Fruit fly (Drosophila melanogaster) whole organism, prepupa: ENCODE measurements around the gene Gnmt.

Experiments
- Blimp-1 ChIP-seq: fragments of 200-800 bp; sonication (Bioruptor generic); optimal IDR thresholded peaks from 3 replicates; lab custom pipeline; 2017; ENCODE audit warnings: missing biosample characterization, missing genetic modification characterization, mild to moderate bottlenecking, moderate library complexity, missing genetic modification reagents
- CG10631 ChIP-seq: fragments of 200-800 bp; sonication (Bioruptor generic); optimal IDR thresholded peaks from 2 replicates; lab custom pipeline; 2016; ENCODE audit warnings: missing biosample characterization, missing genetic modification characterization
- CG10669 ChIP-seq: fragments of 200-800 bp; sonication (Bioruptor generic); optimal IDR thresholded peaks from 3 replicates; lab custom pipeline; 2018; ENCODE audit warnings: missing biosample characterization, mild to moderate bottlenecking, missing genetic modification characterization, moderate library complexity
- CG11294 ChIP-seq: fragments of 200-800 bp; sonication (Bioruptor generic); IDR thresholded peaks from 2 replicates; pipeline ENCODE4 v1.3.6; 2022; ENCODE audit warnings: missing biosample characterization, missing genetic modification characterization
- CG11762 ChIP-seq: fragments of 200-800 bp; sonication (Bioruptor generic); optimal IDR thresholded peaks from 3 replicates; lab custom pipeline; 2016; ENCODE audit warnings: missing biosample characterization, missing genetic modification characterization; ENCODE audit not compliant: insufficient read depth
- CG11902 ChIP-seq: fragments of 200-800 bp; sonication (Bioruptor generic); optimal IDR thresholded peaks from 3 replicates; lab custom pipeline; 2016; ENCODE audit warnings: missing biosample characterization, missing genetic modification characterization
- CG1621 ChIP-seq: fragments of 200-800 bp; sonication (Bioruptor generic); optimal IDR thresholded peaks from 3 replicates; lab custom pipeline; 2018; ENCODE audit warnings: missing biosample characterization, mild to moderate bottlenecking, missing genetic modification characterization
- CG16779 ChIP-seq: fragments of 200-800 bp; sonication (Bioruptor generic); optimal IDR thresholded peaks from 3 replicates; lab custom pipeline; 2017; ENCODE audit warnings: missing biosample characterization, mild to moderate bottlenecking, missing genetic modification characterization
- CG3032 ChIP-seq: fragments of 200-800 bp; optimal IDR thresholded peaks from 2 replicates; lab custom pipeline; 2019; ENCODE audit warnings: missing biosample characterization, mild to moderate bottlenecking, missing genetic modification characterization, moderate library complexity
- CG31627 ChIP-seq: fragments of 200-800 bp; sonication (Bioruptor generic); optimal IDR thresholded peaks from 3 replicates; lab custom pipeline; 2016; ENCODE audit warnings: missing biosample characterization, missing genetic modification characterization
- CG32006 ChIP-seq: fragments of 200-800 bp; sonication (Bioruptor generic); optimal IDR thresholded peaks from 3 replicates; lab custom pipeline; 2017; ENCODE audit warnings: missing biosample characterization, mild to moderate bottlenecking, missing genetic modification characterization
- CG34406 ChIP-seq: fragments of 200-800 bp; sonication (Bioruptor generic); optimal IDR thresholded peaks from 3 replicates; lab custom pipeline; 2016; ENCODE audit warnings: missing biosample characterization, missing genetic modification characterization
- CG3919 ChIP-seq: fragments of 200-800 bp; sonication (Bioruptor generic); optimal IDR thresholded peaks from 3 replicates; lab custom pipeline; 2016; ENCODE audit warnings: missing biosample characterization, missing genetic modification characterization
- CG4318 ChIP-seq: fragments of 200-800 bp; sonication (Bioruptor generic); optimal IDR thresholded peaks from 3 replicates; lab custom pipeline; 2017; ENCODE audit warnings: missing biosample characterization, mild to moderate bottlenecking, missing genetic modification characterization
- CG6163 ChIP-seq: fragments of 200-800 bp; sonication (Bioruptor generic); IDR thresholded peaks from 3 replicates; pipeline ENCODE4 v1.3.6; 2022; ENCODE audit warnings: missing biosample characterization, missing genetic modification characterization
- CG6276 ChIP-seq: fragments of 200-800 bp; sonication (Bioruptor generic); optimal IDR thresholded peaks from 2 replicates; lab custom pipeline; 2017; ENCODE audit warnings: missing biosample characterization, mild to moderate bottlenecking, missing genetic modification characterization
- CG6792 ChIP-seq: fragments of 200-800 bp; sonication (Bioruptor generic); optimal IDR thresholded peaks from 3 replicates; lab custom pipeline; 2016; ENCODE audit warnings: missing biosample characterization, missing genetic modification characterization
- CG6808 ChIP-seq: fragments of 200-800 bp; sonication (Bioruptor generic); optimal IDR thresholded peaks from 3 replicates; lab custom pipeline; 2017; ENCODE audit warnings: missing biosample characterization, missing genetic modification characterization, mild to moderate bottlenecking, moderate library complexity, missing genetic modification reagents
- CG7368 ChIP-seq: fragments of 200-800 bp; sonication (Bioruptor generic); optimal IDR thresholded peaks from 3 replicates; lab custom pipeline; 2016; ENCODE audit warnings: missing biosample characterization, missing genetic modification characterization
- CG8319 ChIP-seq: fragments of 200-800 bp; sonication (Bioruptor generic); optimal IDR thresholded peaks from 3 replicates; lab custom pipeline; 2016; ENCODE audit warnings: missing biosample characterization, missing genetic modification characterization
- CG8632 ChIP-seq: fragments of 200-800 bp; sonication (Bioruptor generic); optimal IDR thresholded peaks from 3 replicates; lab custom pipeline; 2016; ENCODE audit warnings: missing biosample characterization, missing genetic modification characterization
- CG9139 ChIP-seq: fragments of 200-800 bp; sonication (Bioruptor generic); optimal IDR thresholded peaks from 3 replicates; lab custom pipeline; 2017; ENCODE audit warnings: missing biosample characterization, mild to moderate bottlenecking, missing genetic modification characterization
- Eip75B ChIP-seq: fragments of 200-800 bp; sonication (Bioruptor generic); optimal IDR thresholded peaks from 3 replicates; lab custom pipeline; 2016; ENCODE audit warnings: missing biosample characterization, missing genetic modification characterization
- Eip78C ChIP-seq: fragments of 200-800 bp; sonication (Bioruptor generic); peaks from one replicate; lab custom pipeline; 2016; ENCODE audit warnings: missing biosample characterization, missing genetic modification characterization
- Ets96B ChIP-seq: fragments of 200-800 bp; optimal IDR thresholded peaks from 2 replicates; lab custom pipeline; 2019; ENCODE audit warnings: missing biosample characterization, mild to moderate bottlenecking, missing genetic modification characterization, moderate library complexity
- Gug ChIP-seq: fragments of 200-800 bp; sonication (Bioruptor generic); IDR thresholded peaks from 2 replicates; pipeline ENCODE4 v1.3.6; 2022; ENCODE audit warnings: missing biosample characterization, missing genetic modification characterization
- Hr38 ChIP-seq: sonication (Bioruptor generic); optimal IDR thresholded peaks from 2 replicates; lab custom pipeline; 2016; ENCODE audit warnings: missing biosample characterization, missing genetic modification characterization
- Hr39 ChIP-seq: fragments of 200-800 bp; sonication (Bioruptor generic); optimal IDR thresholded peaks from 2 replicates; lab custom pipeline; 2016; ENCODE audit warnings: missing biosample characterization, missing genetic modification characterization
- Hr4 ChIP-seq: fragments of 200-800 bp; sonication (Bioruptor generic); optimal IDR thresholded peaks from 3 replicates; lab custom pipeline; 2016; ENCODE audit warnings: missing biosample characterization, missing genetic modification characterization
- Lpt ChIP-seq: fragments of 200-800 bp; sonication (Bioruptor generic); optimal IDR thresholded peaks from 3 replicates; lab custom pipeline; 2016; ENCODE audit warnings: missing biosample characterization, missing genetic modification characterization
- OdsH ChIP-seq: fragments of 200-800 bp; sonication (Bioruptor generic); optimal IDR thresholded peaks from 3 replicates; lab custom pipeline; 2016; ENCODE audit warnings: missing biosample characterization, missing genetic modification characterization
- Smox ChIP-seq: fragments of 200-800 bp; sonication (Bioruptor generic); optimal IDR thresholded peaks from 3 replicates; lab custom pipeline; 2016; ENCODE audit warnings: missing biosample characterization, missing genetic modification characterization
- Sox102F ChIP-seq: fragments of 200-800 bp; sonication (Bioruptor generic); optimal IDR thresholded peaks from 2 replicates; lab custom pipeline; 2016; ENCODE audit warnings: missing biosample characterization, mild to moderate bottlenecking, missing genetic modification characterization
- Sox14 ChIP-seq: fragments of 200-800 bp; sonication (Bioruptor generic); optimal IDR thresholded peaks from 3 replicates; lab custom pipeline; 2016; ENCODE audit warnings: missing biosample characterization, missing genetic modification characterization
- Sox15 ChIP-seq: fragments of 200-800 bp; sonication (Bioruptor generic); optimal IDR thresholded peaks from 3 replicates; lab custom pipeline; 2016; ENCODE audit warnings: missing biosample characterization, missing genetic modification characterization
- achi ChIP-seq: fragments of 200-800 bp; sonication (Bioruptor generic); optimal IDR thresholded peaks from 3 replicates; lab custom pipeline; 2016; ENCODE audit warnings: missing biosample characterization, missing genetic modification characterization
- acj6 ChIP-seq: fragments of 200-800 bp; sonication (Bioruptor generic); optimal IDR thresholded peaks from 3 replicates; lab custom pipeline; 2016; ENCODE audit warnings: missing biosample characterization, missing genetic modification characterization
- cyc ChIP-seq: fragments of 200-800 bp; sonication (Bioruptor generic); optimal IDR thresholded peaks from 3 replicates; lab custom pipeline; 2016; ENCODE audit warnings: missing biosample characterization, missing genetic modification characterization
- dac ChIP-seq: fragments of 200-800 bp; sonication (Bioruptor generic); optimal IDR thresholded peaks from 2 replicates; lab custom pipeline; 2017; ENCODE audit warnings: missing biosample characterization, mild to moderate bottlenecking, missing genetic modification characterization
- eg ChIP-seq: fragments of 200-800 bp; sonication (Bioruptor generic); IDR thresholded peaks from 3 replicates; pipeline ENCODE4 v1.3.6; 2022; ENCODE audit warnings: missing biosample characterization, missing genetic modification characterization
- esn ChIP-seq: fragments of 200-800 bp; sonication (Bioruptor generic); optimal IDR thresholded peaks from 2 replicates; lab custom pipeline; 2016; ENCODE audit warnings: missing biosample characterization, mild to moderate bottlenecking, missing genetic modification characterization, moderate library complexity
- fd59A ChIP-seq: fragments of 200-800 bp; sonication (Bioruptor generic); optimal IDR thresholded peaks from 2 replicates; lab custom pipeline; 2017; ENCODE audit warnings: missing biosample characterization, mild to moderate bottlenecking, missing genetic modification characterization, missing genetic modification reagents
- fd85E ChIP-seq: fragments of 200-800 bp; sonication (Bioruptor generic); optimal IDR thresholded peaks from 3 replicates; lab custom pipeline; 2016; ENCODE audit warnings: missing biosample characterization, missing genetic modification characterization
- fkh ChIP-seq: fragments of 200-800 bp; sonication (Bioruptor generic); optimal IDR thresholded peaks from 3 replicates; lab custom pipeline; 2017; ENCODE audit warnings: missing biosample characterization, mild to moderate bottlenecking, missing genetic modification characterization, moderate library complexity
- lz ChIP-seq: fragments of 200-800 bp; sonication (Bioruptor generic); optimal IDR thresholded peaks from 3 replicates; lab custom pipeline; 2016; ENCODE audit warnings: missing biosample characterization, missing genetic modification characterization
- net ChIP-seq: fragments of 200-800 bp; sonication (Bioruptor generic); optimal IDR thresholded peaks from 3 replicates; lab custom pipeline; 2016; ENCODE audit warnings: missing biosample characterization, missing genetic modification characterization
- salr ChIP-seq, 2 experiments: fragments of 200-800 bp; sonication (Bioruptor generic); optimal IDR thresholded peaks; 3 replicates each; lab custom pipeline; 2016 to 2018; ENCODE audit warnings: missing biosample characterization in 2 of 2, missing genetic modification characterization in 2 of 2, mild to moderate bottlenecking in 1 of 2
- ss ChIP-seq, 2 experiments: fragments of 200-800 bp; sonication (Bioruptor generic); optimal IDR thresholded peaks; 2 replicates in 1 of 2; 3 replicates in 1 of 2; lab custom pipeline; 2017 to 2018; ENCODE audit warnings: mild to moderate bottlenecking in 2 of 2, missing biosample characterization in 2 of 2, missing genetic modification characterization in 2 of 2, moderate library complexity in 1 of 2
- svp ChIP-seq: fragments of 200-800 bp; sonication (Bioruptor generic); peaks from one replicate; lab custom pipeline; 2016; ENCODE audit warnings: missing biosample characterization, missing genetic modification characterization
- vri ChIP-seq: fragments of 200-800 bp; sonication (Bioruptor generic); optimal IDR thresholded peaks from 3 replicates; lab custom pipeline; 2016; ENCODE audit warnings: missing biosample characterization, mild to moderate bottlenecking, missing genetic modification characterization

The Gnmt gene

dm6 chr3R:12717588-12718535 is 43.5 kb downstream of the Gnmt start:
- TF ChIP-seq CG8632 (GFP tag; lab: Kevin White, UChicago) (peak; percentile 2), OdsH (GFP tag; lab: Kevin White, UChicago) (peak; percentile 50), acj6 (GFP tag; lab: Kevin White, UChicago) (peak; percentile 24), fd85E (GFP tag; lab: Kevin White, UChicago) (no peak), Sox14 (GFP tag; lab: Kevin White, UChicago) (peak; percentile 6), CG3032 (no peak), achi (GFP tag; lab: Kevin White, UChicago) (peak; percentile 21), CG10631 (GFP tag; lab: Kevin White, UChicago) (peak; percentile 51), CG6792 (GFP tag; lab: Kevin White, UChicago) (peak; percentile 41), CG6808 (GFP tag; lab: Kevin White, UChicago) (peak; percentile 10), CG9139 (peak; percentile 16), fd59A (GFP tag; lab: Kevin White, UChicago) (peak; percentile 40), Ets96B (tag; lab: Kevin White, UChicago) (no peak), CG32006 (peak; percentile 61), CG1621 (tag; lab: Kevin White, UChicago) (no peak), Gug (GFP tag; lab: Robert Waterston, UW) (peak; percentile 53), Lpt (no peak), salr (GFP tag; optimal IDR thresholded peaks at IDR 0.05; lab: Kevin White, UChicago) (peak in 1 of 2 experiments; percentile 36), svp (peak; percentile 87), Sox102F (GFP tag; lab: Kevin White, UChicago) (no peak), fkh (GFP tag; lab: Kevin White, UChicago) (peak; percentile 65), cyc (GFP tag; lab: Kevin White, UChicago) (no peak), CG3919 (GFP tag; lab: Kevin White, UChicago) (peak; percentile 26), eg (GFP tag; lab: Robert Waterston, UW) (peak; percentile 65; the same call in 1 of the 3 replicates), CG11902 (GFP tag; lab: Kevin White, UChicago) (no peak), CG11294 (GFP tag; lab: Robert Waterston, UW) (peak; percentile 61), lz (peak; percentile 38), Hr38 (no peak), CG7368 (GFP tag; lab: Kevin White, UChicago) (peak; percentile 25), Hr4 (peak; percentile 67), CG10669 (no peak), Eip78C (GFP tag; lab: Kevin White, UChicago) (peak; percentile 87), CG8319 (no peak), Smox (GFP tag; lab: Kevin White, UChicago) (peak; percentile 38), vri (peak; percentile 62), CG6163 (peak; percentile 68), ss (GFP tag; optimal IDR thresholded peaks at IDR 0.05; lab: Kevin White, UChicago) (peak in 1 of 2 experiments; percentile 26), CG34406 (GFP tag; lab: Kevin White, UChicago) (no peak), Sox15 (no peak), Hr39 (GFP tag; lab: Kevin White, UChicago) (peak; percentile 34), CG11762 (GFP tag; lab: Kevin White, UChicago) (no peak), Eip75B (GFP tag; lab: Kevin White, UChicago) (peak; percentile 17), CG4318 (GFP tag; lab: Kevin White, UChicago) (no peak), CG6276 (GFP tag; lab: Kevin White, UChicago) (peak; percentile 16), CG31627 (peak; percentile 40), esn (GFP tag; lab: Kevin White, UChicago) (peak; percentile 50), Blimp-1 (no peak), CG16779 (tag; lab: Kevin White, UChicago) (no peak), dac (GFP tag; lab: Kevin White, UChicago) (no peak), net (GFP tag; lab: Kevin White, UChicago) (no peak)
